Worm (Caenorhabditis elegans): ENCODE data around the gene nhr-66.
A peak's percentile ranks its signal among the peaks of the same experiment; 100 is the strongest.

nhr-66 gene

DNA sequence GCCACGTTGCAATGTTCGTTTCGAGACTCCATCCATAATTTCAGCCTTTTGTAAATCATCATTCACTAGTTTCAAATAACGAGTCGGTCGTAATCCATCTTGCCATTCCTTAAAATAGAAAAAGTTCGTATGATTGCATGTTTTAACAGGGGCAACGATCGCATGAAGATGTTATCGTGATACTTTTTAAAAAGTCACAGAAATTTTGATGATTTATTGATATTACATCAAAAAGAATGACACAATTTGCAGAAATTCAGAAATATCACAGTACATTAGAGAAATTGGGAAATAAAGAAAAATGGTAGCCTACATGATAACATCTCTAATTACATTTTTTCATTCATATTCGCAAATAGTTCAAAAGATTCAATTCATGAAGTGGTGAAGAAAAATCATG is 36.9 kb upstream of the nhr-66 start:
- TF ChIP-seq nhr-237 (tag; optimal IDR thresholded peaks at IDR 0.05): no peak
- no peak for TF ChIP-seq unc-62 (GFP tag; optimal IDR thresholded peaks at IDR 0.05)
- no peak for TF ChIP-seq ceh-82 (tag; optimal IDR thresholded peaks at IDR 0.05)
- TF ChIP-seq nhr-84 (tag; optimal IDR thresholded peaks at IDR 0.05): no peak
- peak; percentile 51 for TF ChIP-seq nhr-85 (tag)
- no peak for TF ChIP-seq blmp-1 (tag; optimal IDR thresholded peaks at IDR 0.05)
- TF ChIP-seq alr-1 (tag; optimal IDR thresholded peaks at IDR 0.05; ENCODE audit: borderline replicate concordance): no peak
- TF ChIP-seq egl-27 (tag; optimal IDR thresholded peaks at IDR 0.05): no peak

ce11 chrIV:8268024-8268423 is 31.6 kb upstream of the nhr-66 start, which contains the start of the genes K07H8.5 and K07H8.8:
K07H8.5 (plus strand) TSS chrIV:8268324.
K07H8.8 (minus strand) TSS chrIV:8268412.
- TF ChIP-seq nhr-47 (tag; optimal IDR thresholded peaks at IDR 0.05) (no peak), sptf-1 (tag; optimal IDR thresholded peaks at IDR 0.05) (no peak), ztf-4 (tag; optimal IDR thresholded peaks at IDR 0.05) (no peak), unc-98 (GFP tag; IDR thresholded peaks at IDR 0.05) (no peak), mef-2 (tag; optimal IDR thresholded peaks at IDR 0.05) (no peak), ceh-82 (tag; optimal IDR thresholded peaks at IDR 0.05) (no peak), swsn-7 (tag; optimal IDR thresholded peaks at IDR 0.05) (no peak), nhr-11 (tag; optimal IDR thresholded peaks at IDR 0.05) (no peak), ztf-11 (tag; optimal IDR thresholded peaks at IDR 0.05) (no peak), mdl-1 (tag; optimal IDR thresholded peaks at IDR 0.05) (no peak), mep-1 (tag; optimal IDR thresholded peaks at IDR 0.05) (no peak), ceh-8 (GFP tag; optimal IDR thresholded peaks at IDR 0.05) (no peak), skn-1 (tag; optimal IDR thresholded peaks at IDR 0.05) (no peak), hlh-4 (tag; optimal IDR thresholded peaks at IDR 0.05) (no peak), pax-3 (tag; optimal IDR thresholded peaks at IDR 0.05) (no peak), irx-1 (tag; optimal IDR thresholded peaks at IDR 0.05) (no peak), grh-1 (GFP tag; IDR thresholded peaks at IDR 0.05) (no peak), xbp-1 (tag; optimal IDR thresholded peaks at IDR 0.05) (no peak)

DNA sequence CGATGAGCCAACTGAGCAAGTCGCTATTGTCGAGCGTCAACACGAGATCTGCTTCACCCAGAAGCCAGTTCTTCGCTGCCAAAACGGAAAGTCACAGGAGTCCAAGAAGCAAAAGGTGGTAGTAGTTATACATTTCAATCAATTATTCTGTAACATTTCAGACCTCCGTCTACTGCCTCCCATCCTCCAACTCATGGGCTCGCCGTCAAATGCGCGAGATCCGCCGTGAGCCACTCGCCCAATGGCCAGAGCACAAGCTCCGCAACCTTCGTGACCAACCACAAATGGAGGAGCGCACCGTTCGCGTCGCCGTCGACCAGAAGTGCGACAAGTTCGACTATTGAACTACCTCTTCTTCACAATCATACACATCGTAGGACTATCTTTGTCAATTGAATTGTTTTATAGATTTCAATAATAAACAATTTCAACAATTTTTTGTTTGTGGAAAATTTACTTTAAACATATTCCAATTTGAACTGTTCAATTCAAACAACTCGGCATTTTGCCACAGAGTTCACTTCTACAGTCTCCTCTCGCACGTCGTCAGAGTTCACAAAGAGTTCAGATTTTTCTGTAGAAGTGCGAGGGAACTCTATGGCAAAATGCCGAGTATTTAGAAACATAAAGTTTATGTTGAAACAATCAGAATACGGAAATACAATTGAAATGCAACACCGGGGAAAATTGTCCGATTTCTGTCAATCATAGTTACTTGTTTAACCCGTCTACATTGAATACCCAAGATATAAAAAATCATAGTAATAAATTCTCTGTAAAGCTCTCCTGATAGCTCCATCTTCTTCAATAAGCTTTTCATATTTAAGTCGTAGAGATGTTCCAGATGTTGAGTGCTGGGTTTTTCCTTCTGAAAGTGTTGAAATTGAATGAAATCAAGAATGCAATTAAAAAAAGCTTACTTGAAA is 29.9 kb upstream of the nhr-66 start:
- TF ChIP-seq jun-1 (tag; optimal IDR thresholded peaks at IDR 0.05) (no peak), pag-3 (tag; optimal IDR thresholded peaks at IDR 0.05; ENCODE audit: borderline replicate concordance, insufficient read depth) (no peak), C04F5.9 (tag; optimal IDR thresholded peaks at IDR 0.05) (no peak), aha-1 (tag; optimal IDR thresholded peaks at IDR 0.05) (no peak), grh-1 (GFP tag; IDR thresholded peaks at IDR 0.05) (no peak), lir-3 (tag; optimal IDR thresholded peaks at IDR 0.05; ENCODE audit: poor library complexity) (no peak), ztf-11 (tag; optimal IDR thresholded peaks at IDR 0.05) (no peak), vab-15 (tag; optimal IDR thresholded peaks at IDR 0.05) (no peak), F16B12.6 (tag; optimal IDR thresholded peaks at IDR 0.05) (no peak), nhr-47 (tag; optimal IDR thresholded peaks at IDR 0.05) (no peak), ceh-88 (GFP tag; IDR thresholded peaks at IDR 0.05) (no peak), mef-2 (tag; optimal IDR thresholded peaks at IDR 0.05) (no peak), egl-13 (tag; optimal IDR thresholded peaks at IDR 0.05) (no peak), ceh-90 (tag; optimal IDR thresholded peaks at IDR 0.05) (no peak), alr-1 (tag; optimal IDR thresholded peaks at IDR 0.05; ENCODE audit: borderline replicate concordance) (no peak), nhr-90 (tag; optimal IDR thresholded peaks at IDR 0.05; ENCODE audit: poor library complexity) (no peak), pax-3 (tag; optimal IDR thresholded peaks at IDR 0.05) (no peak)

Measured in whole organism, L1 larva.